Fruit fly (Drosophila melanogaster) ovary, adult (tissue): ENCODE measurements around the gene CG17801.

ENCODE experiments used
- CG17801 ChIP-seq: fragments of 200-800 bp; optimal IDR thresholded peaks from 2 replicates; lab custom pipeline; 2019; ENCODE audit warnings: missing biosample characterization, mild to moderate bottlenecking, missing genetic modification characterization, moderate library complexity; ENCODE audit not compliant: partially characterized antibody

Gene CG17801

dm6 chr3R:17759773-17760476 lies 47.0 kb downstream of the CG17801 start:
- no peak for TF ChIP-seq CG17801

dm6 chr3R:17758905-17759304 lies 48.0 kb downstream of the CG17801 start:
- TF ChIP-seq CG17801, result no peak
